Worm (Caenorhabditis elegans) whole organism, L2 larva: ENCODE data around the gene valv-1.

ENCODE experiments used
- elt-3 ChIP-seq: sonication (generic microtip); optimal IDR thresholded peaks from 2 replicates; lab custom pipeline; 2017; ENCODE audit warnings: missing biosample characterization, missing genetic modification characterization
- nhr-21 ChIP-seq: fragments of 150-350 bp; optimal IDR thresholded peaks from 2 replicates; lab custom pipeline; 2014; ENCODE audit warnings: missing biosample characterization, missing genetic modification characterization

ce11 chrIV:7407301-7407700 lies 37.8 kb downstream of the valv-1 start:
- no peak for TF ChIP-seq nhr-21 (tag; lab: Kevin White, UChicago)
- no peak for TF ChIP-seq elt-3
